Fruit fly (Drosophila melanogaster): ENCODE measurements around the gene CG1273.

Gene CG1273

DNA sequence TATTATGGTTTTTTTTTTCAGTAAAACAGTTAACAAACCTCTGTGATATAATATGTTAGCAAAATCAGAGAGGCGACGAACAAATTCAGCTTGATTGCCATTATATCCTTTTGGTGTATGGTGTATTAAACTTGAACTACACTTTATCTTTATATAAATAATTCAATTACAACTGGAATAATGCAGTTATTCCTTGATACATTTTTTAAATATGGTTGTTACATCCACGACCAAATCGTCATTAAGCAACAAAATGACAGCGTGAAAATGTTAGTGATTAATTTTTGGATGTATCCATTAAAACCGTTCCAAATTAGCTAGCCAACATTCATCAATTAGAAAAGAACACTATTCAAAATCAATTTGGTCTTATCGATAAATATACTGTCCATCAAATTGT is 3.9 kb downstream of the CG1273 start, which contains the start of gene CG33764:
TSS of gene CG33764 (minus strand) at position 101 of the 400 bp plus-strand sequence.
- TF ChIP-seq CG10348 (GFP tag; IDR thresholded peaks at IDR 0.05) = no peak
- no peak for TF ChIP-seq CG14655 (GFP tag; optimal IDR thresholded peaks at IDR 0.05)
- TF ChIP-seq D1 (tag; optimal IDR thresholded peaks at IDR 0.05) = no peak
- no peak for TF ChIP-seq EcR (GFP tag; optimal IDR thresholded peaks at IDR 0.05)
- TF ChIP-seq CG15710 (tag; optimal IDR thresholded peaks at IDR 0.05) = no peak
- TF ChIP-seq Pif1B (GFP tag; optimal IDR thresholded peaks at IDR 0.05) = no peak
- TF ChIP-seq gl (tag; optimal IDR thresholded peaks at IDR 0.05) = no peak
- TF ChIP-seq rn (GFP tag; IDR thresholded peaks at IDR 0.05) = no peak
- TF ChIP-seq CG4496 (GFP tag; IDR thresholded peaks at IDR 0.05) = no peak
- TF ChIP-seq CG8159 (tag; optimal IDR thresholded peaks at IDR 0.05) = no peak
- no peak for TF ChIP-seq CG17806 (tag; optimal IDR thresholded peaks at IDR 0.05)
- no peak for TF ChIP-seq CG9948 (tag; optimal IDR thresholded peaks at IDR 0.05)
- TF ChIP-seq Ets98B (GFP tag; IDR thresholded peaks at IDR 0.05) = no peak
- no peak for TF ChIP-seq fd96Ca (GFP tag; IDR thresholded peaks at IDR 0.05)
- no peak for TF ChIP-seq Pif1A (GFP tag; optimal IDR thresholded peaks at IDR 0.05)
- TF ChIP-seq CG13204 (GFP tag; optimal IDR thresholded peaks at IDR 0.05) = no peak

DNA sequence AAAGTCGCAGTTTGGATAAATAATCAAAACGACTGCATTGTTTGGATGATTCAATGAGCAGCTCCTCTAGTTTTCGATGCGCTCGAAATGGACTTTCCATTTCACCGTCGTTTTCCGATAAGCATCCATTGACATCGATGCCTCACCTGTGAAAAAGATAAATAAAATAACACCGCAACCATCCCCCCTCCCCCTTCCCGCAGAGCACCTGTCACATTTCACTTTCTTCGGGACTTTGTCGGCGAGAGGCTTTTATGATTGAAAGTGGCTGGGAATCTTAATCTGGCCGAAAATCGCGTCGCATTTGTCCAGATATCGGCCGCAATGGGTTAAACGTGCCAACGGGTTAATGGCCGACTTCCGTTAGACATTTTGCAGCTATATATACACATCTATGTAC is 5.7 kb downstream of the CG1273 start:
- TF ChIP-seq CG12605 (GFP tag; IDR thresholded peaks at IDR 0.05) (no peak), CG10348 (GFP tag; IDR thresholded peaks at IDR 0.05) (no peak), rn (GFP tag; IDR thresholded peaks at IDR 0.05) (no peak), CG32121 (GFP tag; IDR thresholded peaks at IDR 0.05) (no peak), Snoo (tag; optimal IDR thresholded peaks at IDR 0.05) (no peak), CG13204 (GFP tag; optimal IDR thresholded peaks at IDR 0.05) (no peak), CG8159 (tag; optimal IDR thresholded peaks at IDR 0.05) (no peak), CG34367 (tag; optimal IDR thresholded peaks at IDR 0.05) (no peak), CG17806 (tag; optimal IDR thresholded peaks at IDR 0.05) (no peak), CG15710 (tag; optimal IDR thresholded peaks at IDR 0.05) (no peak), gl (tag; optimal IDR thresholded peaks at IDR 0.05) (no peak), EcR (GFP tag; optimal IDR thresholded peaks at IDR 0.05) (no peak), Ets98B (GFP tag; IDR thresholded peaks at IDR 0.05) (no peak), D1 (tag; optimal IDR thresholded peaks at IDR 0.05) (no peak), CG8301 (tag; optimal IDR thresholded peaks at IDR 0.05) (no peak), CG14655 (GFP tag; optimal IDR thresholded peaks at IDR 0.05) (no peak)

DNA sequence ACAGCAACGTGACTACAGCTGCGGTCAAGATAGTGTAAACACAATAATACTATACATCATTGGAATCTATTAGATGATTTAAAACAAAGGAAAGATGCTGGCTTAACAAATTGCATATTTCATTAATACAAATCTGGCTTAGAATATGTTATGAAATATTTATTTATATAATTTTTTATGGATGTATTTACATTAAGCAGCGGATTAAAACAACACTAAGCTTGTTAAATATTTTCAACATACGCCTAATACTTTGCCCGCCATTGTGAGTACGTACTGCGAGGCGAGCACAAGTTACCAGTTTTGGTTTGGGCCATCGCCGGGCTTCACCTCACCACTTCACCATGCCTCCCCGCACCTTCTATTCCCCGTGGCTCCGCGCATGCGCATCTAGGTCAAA is 6.4 kb downstream of the CG1273 start:
- TF ChIP-seq fd96Ca (GFP tag; IDR thresholded peaks at IDR 0.05) (0 out of 3 replicates have a peak, but pooled peaks have one; percentile 24), CG10348 (GFP tag; IDR thresholded peaks at IDR 0.05) (no peak), Pif1A (GFP tag; optimal IDR thresholded peaks at IDR 0.05) (peak; percentile 66), Ets98B (GFP tag; IDR thresholded peaks at IDR 0.05) (no peak; the same call in 1 of the 2 replicates), CG32121 (GFP tag; IDR thresholded peaks at IDR 0.05) (peak; percentile 63), CG13204 (GFP tag; optimal IDR thresholded peaks at IDR 0.05) (no peak), CG14655 (GFP tag; optimal IDR thresholded peaks at IDR 0.05) (peak; percentile 82), CG8301 (tag; optimal IDR thresholded peaks at IDR 0.05) (peak; percentile 88), Snoo (tag; optimal IDR thresholded peaks at IDR 0.05) (peak; percentile 76), CG12605 (GFP tag; IDR thresholded peaks at IDR 0.05) (peak; percentile 78), rn (GFP tag; IDR thresholded peaks at IDR 0.05) (no peak), gl (tag; optimal IDR thresholded peaks at IDR 0.05) (peak; percentile 52), Pif1B (GFP tag; optimal IDR thresholded peaks at IDR 0.05) (peak; percentile 75), EcR (GFP tag; optimal IDR thresholded peaks at IDR 0.05) (no peak), CG34367 (tag; optimal IDR thresholded peaks at IDR 0.05) (peak; percentile 57), CG15710 (tag; optimal IDR thresholded peaks at IDR 0.05) (peak; percentile 81), CG17806 (tag; optimal IDR thresholded peaks at IDR 0.05) (peak; percentile 76), CG8159 (tag; optimal IDR thresholded peaks at IDR 0.05) (peak; percentile 81), D1 (tag; optimal IDR thresholded peaks at IDR 0.05) (peak; percentile 66), CG4496 (GFP tag; IDR thresholded peaks at IDR 0.05) (peak; percentile 67; the same call in 1 of the 3 replicates), CG9948 (tag; optimal IDR thresholded peaks at IDR 0.05) (peak; percentile 81)

dm6 chr3L:4270949-4271827 is 7.7 kb downstream of the CG1273 start:
- no peak for TF ChIP-seq fd96Ca (GFP tag; IDR thresholded peaks at IDR 0.05)
- TF ChIP-seq CG17806 (tag; optimal IDR thresholded peaks at IDR 0.05) = peak; percentile 33
- TF ChIP-seq CG10348 (GFP tag; IDR thresholded peaks at IDR 0.05) = no peak
- peak; percentile 66 for TF ChIP-seq CG8301 (tag; optimal IDR thresholded peaks at IDR 0.05)
- no peak for TF ChIP-seq CG32121 (GFP tag; IDR thresholded peaks at IDR 0.05)
- no peak for TF ChIP-seq Pif1B (GFP tag; optimal IDR thresholded peaks at IDR 0.05)
- peak; percentile 83 for TF ChIP-seq CG14655 (GFP tag; optimal IDR thresholded peaks at IDR 0.05)
- no peak for TF ChIP-seq CG13204 (GFP tag; optimal IDR thresholded peaks at IDR 0.05)
- peak; percentile 8 for TF ChIP-seq D1 (tag; optimal IDR thresholded peaks at IDR 0.05)
- TF ChIP-seq CG12605 (GFP tag; IDR thresholded peaks at IDR 0.05) = no peak
- peak; percentile 51 for TF ChIP-seq EcR (GFP tag; optimal IDR thresholded peaks at IDR 0.05)
- no peak for TF ChIP-seq Pif1A (GFP tag; optimal IDR thresholded peaks at IDR 0.05)
- TF ChIP-seq CG34367 (tag; optimal IDR thresholded peaks at IDR 0.05) = no peak
- TF ChIP-seq CG8159 (tag; optimal IDR thresholded peaks at IDR 0.05) = peak; percentile 33
- TF ChIP-seq CG4496 (GFP tag; IDR thresholded peaks at IDR 0.05) = 0 out of 3 replicates have a peak, but pooled peaks have one; percentile 25
- TF ChIP-seq CG15710 (tag; optimal IDR thresholded peaks at IDR 0.05) = peak; percentile 6
- no peak for TF ChIP-seq gl (tag; optimal IDR thresholded peaks at IDR 0.05)
- no peak for TF ChIP-seq Ets98B (GFP tag; IDR thresholded peaks at IDR 0.05)
- TF ChIP-seq rn (GFP tag; IDR thresholded peaks at IDR 0.05) = no peak
- TF ChIP-seq Snoo (tag; optimal IDR thresholded peaks at IDR 0.05) = no peak
- TF ChIP-seq CG9948 (tag; optimal IDR thresholded peaks at IDR 0.05) = peak; percentile 53
